Worm (Caenorhabditis elegans) whole organism, midembryonic: Measurements from ENCODE around the gene Y57E12AL.1.

Experiments
- T22C8.4 ChIP-seq: fragments of 200-800 bp; sonication (Bioruptor generic); IDR thresholded peaks from 2 replicates; pipeline ENCODE4 v1.3.6; 2022; ENCODE audit warnings: missing genetic modification characterization, missing compliant biosample characterization
- cog-1 ChIP-seq: sonication (generic microtip); optimal IDR thresholded peaks from 2 replicates; lab custom pipeline; 2016; ENCODE audit warnings: missing genetic modification characterization, missing compliant biosample characterization
- flt-1 ChIP-seq: fragments of 200-800 bp; sonication (Bioruptor generic); IDR thresholded peaks from 2 replicates; pipeline ENCODE4 v1.3.6; 2022; ENCODE audit warnings: missing genetic modification characterization, missing compliant biosample characterization
- klf-2 ChIP-seq: fragments of 200-800 bp; sonication (Bioruptor generic); conservative IDR thresholded peaks from 2 replicates; pipeline ENCODE4 v1.3.6; 2022; ENCODE audit warnings: missing genetic modification reagents, missing genetic modification characterization, missing compliant biosample characterization
- med-1 ChIP-seq: sonication (generic microtip); optimal IDR thresholded peaks from 2 replicates; lab custom pipeline; 2017; ENCODE audit warnings: missing genetic modification characterization, mild to moderate bottlenecking, missing compliant biosample characterization, antibody characterized with exemption, missing genetic modification reagents; ENCODE audit not compliant: insufficient read depth
- ref-1 ChIP-seq: fragments of 200-800 bp; sonication (Bioruptor generic); conservative IDR thresholded peaks from 2 replicates; pipeline ENCODE4 v1.3.6; 2022; ENCODE audit warnings: missing genetic modification reagents, missing genetic modification characterization, missing compliant biosample characterization
- tab-1 ChIP-seq: fragments of 200-800 bp; sonication (Bioruptor generic); IDR thresholded peaks from 2 replicates; pipeline ENCODE4 v1.3.6; 2022; ENCODE audit warnings: missing genetic modification characterization, missing compliant biosample characterization
- ztf-23 ChIP-seq: fragments of 200-800 bp; sonication (Bioruptor generic); IDR thresholded peaks from 2 replicates; pipeline ENCODE4 v1.3.6; 2022; ENCODE audit warnings: missing genetic modification reagents, missing genetic modification characterization, missing compliant biosample characterization
- ztf-29 ChIP-seq: fragments of 200-800 bp; sonication (Bioruptor generic); IDR thresholded peaks from 2 replicates; pipeline ENCODE4 v1.3.6; 2022; ENCODE audit warnings: missing genetic modification reagents, missing genetic modification characterization, missing compliant biosample characterization

Y57E12AL.1 gene

DNA sequence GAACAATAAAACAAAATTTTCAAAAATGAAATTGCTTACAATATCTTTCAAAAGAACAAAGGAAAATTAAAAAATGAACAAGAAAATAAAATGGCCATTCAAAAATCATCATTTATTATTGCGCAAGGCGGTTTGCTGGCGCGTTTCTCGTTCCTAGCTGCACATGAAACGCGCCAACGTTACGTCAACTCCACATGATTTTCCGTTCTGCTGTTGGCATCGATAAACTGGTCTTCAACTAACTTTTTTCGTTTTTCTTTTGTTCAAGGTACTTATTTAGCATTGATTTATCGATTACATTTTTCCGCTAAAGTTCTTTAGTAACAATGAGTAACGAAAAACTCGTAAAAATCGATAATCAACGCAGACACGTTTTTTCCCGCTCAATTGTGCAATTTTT lies at the start of gene Y57E12AL.1, which contains the start of gene Y57E12AL.6:
TSS of gene Y57E12AL.1 (plus strand) at position 135 of the 400 bp plus-strand sequence.
TSS of gene Y57E12AL.6 (minus strand) at position 75 of the 400 bp plus-strand sequence.
- peak; percentile 80 for TF ChIP-seq ztf-23 (GFP tag; lab: Robert Waterston, UW)
- TF ChIP-seq T22C8.4 (GFP tag; lab: Robert Waterston, UW) = peak; percentile 54
- no peak for TF ChIP-seq ref-1
- peak; percentile 54 for TF ChIP-seq flt-1 (GFP tag; lab: Robert Waterston, UW)
- peak; percentile 50; the same call in 1 of the 2 replicates for TF ChIP-seq klf-2 (GFP tag; lab: Robert Waterston, UW)
- peak; percentile 43 for TF ChIP-seq cog-1
- peak; percentile 56 for TF ChIP-seq med-1 (GFP tag; lab: Kevin White, UChicago)
- 0 out of 2 replicates have a peak, but pooled peaks have one; percentile 38 for TF ChIP-seq tab-1
- TF ChIP-seq ztf-29 (GFP tag; lab: Robert Waterston, UW) = 0 out of 2 replicates have a peak, but pooled peaks have one; percentile 15

DNA sequence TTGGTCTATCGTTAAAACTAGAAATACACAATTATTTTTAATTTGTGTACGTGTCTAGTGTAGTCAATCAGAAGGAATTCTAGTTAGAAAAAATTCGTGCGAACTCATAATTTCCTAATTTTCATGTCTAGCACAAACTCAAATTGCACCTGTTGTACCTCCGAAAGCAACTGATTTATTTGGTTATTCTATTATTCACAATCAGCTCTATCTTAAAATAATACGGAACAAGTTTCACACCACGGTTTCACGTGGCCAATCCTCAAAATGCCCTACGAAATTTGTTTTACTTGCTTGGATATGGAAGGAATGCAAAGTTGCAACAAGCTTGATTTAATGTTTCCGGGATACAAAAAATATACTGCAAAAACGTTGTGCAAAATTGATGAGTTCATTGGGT lies 47.7 kb upstream of the Y57E12AL.1 start, which contains the start of gene srw-127:
TSS of gene srw-127 (plus strand) at position 301 of the 400 bp plus-strand sequence.
- TF ChIP-seq tab-1 = no peak
- TF ChIP-seq T22C8.4 (GFP tag; lab: Robert Waterston, UW) = no peak
- TF ChIP-seq cog-1 = no peak
- TF ChIP-seq ref-1 = no peak
- no peak for TF ChIP-seq klf-2 (GFP tag; lab: Robert Waterston, UW)
- no peak for TF ChIP-seq ztf-29 (GFP tag; lab: Robert Waterston, UW)
- no peak for TF ChIP-seq med-1 (GFP tag; lab: Kevin White, UChicago)
- TF ChIP-seq flt-1 (GFP tag; lab: Robert Waterston, UW) = no peak
- TF ChIP-seq ztf-23 (GFP tag; lab: Robert Waterston, UW) = no peak

DNA sequence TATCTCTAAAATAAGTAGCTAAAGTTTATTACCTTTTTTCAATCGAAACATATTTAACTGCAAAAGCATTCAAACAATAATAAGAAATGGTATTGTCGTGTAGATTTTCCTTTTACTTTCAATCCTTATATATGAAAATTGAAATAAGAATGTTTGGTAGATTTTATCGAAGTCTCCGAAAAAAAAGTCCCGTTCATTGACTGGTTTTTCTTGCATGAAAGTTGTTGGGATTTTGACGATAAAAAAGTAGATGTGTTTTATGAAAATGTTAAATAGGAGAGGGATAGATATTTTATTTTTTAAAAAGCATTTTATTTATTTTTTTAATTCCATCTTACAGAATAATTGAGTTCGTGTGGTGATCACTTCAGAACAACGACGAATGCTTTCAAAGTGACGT lies 44.5 kb upstream of the Y57E12AL.1 start, which contains the start of gene C33G8.13:
TSS of gene C33G8.13 (minus strand) at position 101 of the 400 bp plus-strand sequence.
- TF ChIP-seq ztf-23 (GFP tag; lab: Robert Waterston, UW) = no peak
- no peak for TF ChIP-seq tab-1

DNA sequence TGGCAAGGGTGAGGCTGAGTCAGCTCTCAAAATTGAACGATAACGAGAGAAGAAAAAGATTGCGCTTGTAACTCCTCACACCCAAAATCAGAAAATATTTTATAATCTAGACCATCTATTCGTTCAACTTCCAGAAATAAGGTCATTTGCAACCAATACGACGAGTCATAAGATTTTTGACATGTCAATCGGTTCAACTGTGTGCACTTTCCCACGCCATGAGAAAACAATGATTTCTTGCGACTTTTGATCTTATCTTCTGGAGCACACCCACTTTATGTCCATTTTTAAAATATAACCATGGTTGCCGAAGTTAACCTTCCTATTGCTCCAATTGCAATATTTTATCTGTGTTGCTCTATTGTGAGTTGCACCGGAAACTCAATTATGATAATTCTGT lies 43.3 kb upstream of the Y57E12AL.1 start, which contains the start of gene srsx-32:
TSS of gene srsx-32 (plus strand) at position 301 of the 400 bp plus-strand sequence.
- TF ChIP-seq T22C8.4 (GFP tag; lab: Robert Waterston, UW) = no peak
- no peak for TF ChIP-seq ref-1
- TF ChIP-seq cog-1 = no peak
- TF ChIP-seq tab-1 = no peak
- TF ChIP-seq ztf-29 (GFP tag; lab: Robert Waterston, UW) = no peak
- TF ChIP-seq ztf-23 (GFP tag; lab: Robert Waterston, UW) = no peak
- TF ChIP-seq klf-2 (GFP tag; lab: Robert Waterston, UW) = no peak
- TF ChIP-seq flt-1 (GFP tag; lab: Robert Waterston, UW) = no peak
- TF ChIP-seq med-1 (GFP tag; lab: Kevin White, UChicago) = no peak

DNA sequence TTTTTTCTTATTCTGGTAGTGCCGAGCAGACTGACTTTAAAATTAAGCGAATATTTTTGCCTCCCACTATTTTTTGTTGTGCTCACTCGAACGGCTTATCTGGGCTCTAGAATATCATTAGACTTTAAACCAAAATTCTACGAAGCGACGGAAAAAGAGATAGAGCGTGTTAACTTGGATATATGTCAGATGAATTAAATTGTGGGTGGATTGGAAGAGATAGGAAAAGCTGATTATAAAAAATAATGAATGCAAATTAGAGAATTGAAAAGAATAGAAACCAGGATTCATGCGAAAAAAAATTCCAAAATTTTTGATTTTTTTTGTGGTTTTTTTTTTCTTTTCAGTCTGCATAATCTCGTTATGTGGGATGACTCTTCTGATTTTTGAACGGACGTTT lies 38.6 kb upstream of the Y57E12AL.1 start, which contains the start of gene F20A1.4:
TSS of gene F20A1.4 (minus strand) at position 101 of the 400 bp plus-strand sequence.
- TF ChIP-seq T22C8.4 (GFP tag; lab: Robert Waterston, UW) (no peak), flt-1 (GFP tag; lab: Robert Waterston, UW) (no peak), ref-1 (no peak), tab-1 (no peak), ztf-29 (GFP tag; lab: Robert Waterston, UW) (no peak), cog-1 (no peak)

DNA sequence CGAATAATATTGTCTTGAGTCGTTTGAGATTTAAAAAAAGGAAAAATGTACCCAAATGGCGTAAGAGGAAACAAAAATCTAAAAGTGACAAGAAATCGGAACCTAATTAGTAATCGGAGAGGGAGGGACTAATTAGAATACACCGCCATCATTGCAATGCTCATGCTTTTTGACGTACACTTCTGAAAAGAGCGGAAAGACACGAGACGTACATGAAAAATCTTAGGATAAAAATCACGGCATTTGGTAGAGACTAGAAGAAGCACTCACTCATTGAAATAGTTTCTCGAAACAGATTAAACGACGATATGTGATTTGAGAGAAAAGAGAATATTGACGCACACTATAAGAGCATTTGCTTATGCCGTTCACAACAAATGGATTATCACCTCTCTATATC lies 37.3 kb upstream of the Y57E12AL.1 start:
- TF ChIP-seq cog-1 (no peak), tab-1 (no peak), med-1 (GFP tag; lab: Kevin White, UChicago) (no peak), klf-2 (GFP tag; lab: Robert Waterston, UW) (no peak), T22C8.4 (GFP tag; lab: Robert Waterston, UW) (no peak), ztf-23 (GFP tag; lab: Robert Waterston, UW) (no peak), flt-1 (GFP tag; lab: Robert Waterston, UW) (no peak), ref-1 (no peak), ztf-29 (GFP tag; lab: Robert Waterston, UW) (no peak)

DNA sequence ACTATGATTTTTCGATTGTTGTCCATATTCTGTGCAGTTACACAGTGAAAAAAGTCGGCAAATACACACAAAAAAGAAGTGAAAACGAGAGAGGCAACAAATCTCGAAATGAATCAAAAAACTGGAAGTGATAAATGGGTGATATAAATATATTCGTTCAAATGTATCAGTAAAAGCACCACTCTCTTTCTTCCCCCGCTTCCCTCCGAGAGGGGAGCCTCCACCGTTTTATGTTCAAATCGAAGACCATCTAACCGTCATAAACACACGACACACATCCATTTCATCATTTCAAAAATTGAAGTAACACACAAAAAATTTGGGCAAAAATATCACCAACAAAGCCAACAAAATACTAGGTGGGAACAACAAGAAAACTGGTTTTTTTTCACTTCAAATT lies 33.3 kb upstream of the Y57E12AL.1 start, which contains the start of gene F20A1.6:
TSS of gene F20A1.6 (minus strand) at position 101 of the 400 bp plus-strand sequence.
- TF ChIP-seq klf-2 (GFP tag; lab: Robert Waterston, UW) = no peak

DNA sequence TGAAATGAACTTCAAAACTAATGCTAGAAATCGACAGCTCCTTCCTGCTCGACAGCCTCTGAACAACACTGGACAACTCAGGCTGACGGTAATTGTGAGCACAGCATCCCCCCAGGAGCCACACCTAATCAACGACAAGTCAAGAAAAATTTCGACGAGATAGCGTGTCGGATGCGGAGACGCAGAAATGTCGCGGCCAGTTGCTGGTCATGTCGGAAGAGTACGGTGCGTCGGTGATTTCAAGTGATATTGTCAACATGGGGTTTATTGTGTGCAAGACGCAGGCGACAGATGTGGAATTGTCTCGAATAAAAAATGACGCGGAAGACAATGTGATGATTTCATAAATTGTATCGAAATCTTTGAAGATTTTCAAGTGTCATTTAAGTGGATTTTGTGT lies 23.9 kb upstream of the Y57E12AL.1 start, which contains the start of gene twk-11:
TSS of gene twk-11 (minus strand) at position 101 of the 400 bp plus-strand sequence.
- no peak for TF ChIP-seq cog-1
- no peak for TF ChIP-seq ztf-29 (GFP tag; lab: Robert Waterston, UW)
- no peak for TF ChIP-seq med-1 (GFP tag; lab: Kevin White, UChicago)
- no peak for TF ChIP-seq tab-1
- TF ChIP-seq klf-2 (GFP tag; lab: Robert Waterston, UW) = no peak

DNA sequence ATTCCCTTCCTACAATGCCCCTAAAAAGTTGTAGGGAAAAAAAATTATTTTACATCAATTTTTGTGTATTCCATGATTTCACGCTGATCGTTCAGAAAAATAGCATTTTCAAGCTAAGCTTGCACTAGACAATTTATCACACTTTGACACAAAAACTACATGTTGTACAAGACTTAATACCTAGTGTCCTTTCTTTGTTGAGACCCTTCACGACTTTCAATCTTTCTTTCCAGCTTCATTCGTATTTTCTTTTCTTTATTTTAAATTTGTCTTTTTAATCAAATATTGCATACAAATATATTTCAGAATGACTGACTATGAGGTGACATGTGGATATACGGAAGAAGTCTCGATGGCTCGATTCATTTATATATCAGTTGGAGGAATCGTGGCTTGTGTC lies 14.3 kb upstream of the Y57E12AL.1 start, which contains the start of gene F20A1.2:
TSS of gene F20A1.2 (plus strand) at position 301 of the 400 bp plus-strand sequence.
- TF ChIP-seq klf-2 (GFP tag; lab: Robert Waterston, UW) (no peak), med-1 (GFP tag; lab: Kevin White, UChicago) (no peak), ref-1 (no peak), flt-1 (GFP tag; lab: Robert Waterston, UW) (no peak), T22C8.4 (GFP tag; lab: Robert Waterston, UW) (no peak), ztf-29 (GFP tag; lab: Robert Waterston, UW) (no peak), cog-1 (no peak), tab-1 (no peak)

DNA sequence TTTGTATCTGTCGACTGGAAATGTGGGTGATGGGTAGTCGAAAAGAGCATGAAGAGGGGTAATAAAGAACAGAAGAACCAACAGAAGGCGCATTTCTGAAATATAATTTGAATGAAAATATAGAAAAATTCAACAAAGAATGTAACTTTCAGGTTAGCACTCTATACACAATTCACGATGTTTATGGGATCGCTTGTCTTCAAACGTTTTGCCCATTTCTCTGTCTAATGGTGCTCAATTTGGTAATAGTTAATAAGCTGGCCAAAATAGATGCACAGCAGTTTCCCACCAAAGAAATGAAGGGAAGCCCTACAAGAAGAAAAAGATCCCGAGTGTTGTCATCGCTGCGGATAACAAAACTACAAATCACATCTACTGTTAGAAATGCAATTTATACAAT lies 12.8 kb upstream of the Y57E12AL.1 start, which contains the start of gene F20A1.8:
TSS of gene F20A1.8 (minus strand) at position 101 of the 400 bp plus-strand sequence.
- TF ChIP-seq ztf-23 (GFP tag; lab: Robert Waterston, UW) (no peak), flt-1 (GFP tag; lab: Robert Waterston, UW) (no peak), med-1 (GFP tag; lab: Kevin White, UChicago) (no peak), ref-1 (no peak), tab-1 (no peak), T22C8.4 (GFP tag; lab: Robert Waterston, UW) (no peak), ztf-29 (GFP tag; lab: Robert Waterston, UW) (no peak), klf-2 (GFP tag; lab: Robert Waterston, UW) (no peak), cog-1 (no peak)
